Worm (Caenorhabditis elegans): ENCODE results near the gene nhr-274.

- TF ChIP-seq fkh-10 (GFP tag; optimal IDR thresholded peaks at IDR 0.05): no peak
- no peak for TF ChIP-seq ama-1 (optimal IDR thresholded peaks at IDR 0.05)
- no peak for TF ChIP-seq ztf-11 (tag; optimal IDR thresholded peaks at IDR 0.05)
- no peak for TF ChIP-seq egl-27 (tag; optimal IDR thresholded peaks at IDR 0.05)
- TF ChIP-seq nhr-11 (tag; optimal IDR thresholded peaks at IDR 0.05): no peak
- no peak for TF ChIP-seq lsy-12 (tag; optimal IDR thresholded peaks at IDR 0.05)
- no peak for TF ChIP-seq fos-1 (tag; optimal IDR thresholded peaks at IDR 0.05)
- TF ChIP-seq nhr-77 (tag; optimal IDR thresholded peaks at IDR 0.05): no peak
- TF ChIP-seq unc-62 (GFP tag; optimal IDR thresholded peaks at IDR 0.05): no peak
- TF ChIP-seq mdl-1 (tag; optimal IDR thresholded peaks at IDR 0.05): no peak
- no peak for TF ChIP-seq jun-1 (tag; optimal IDR thresholded peaks at IDR 0.05)
- no peak for TF ChIP-seq nhr-25 (tag; optimal IDR thresholded peaks at IDR 0.05)
- TF ChIP-seq egl-5 (tag; optimal IDR thresholded peaks at IDR 0.05): no peak
- no peak for TF ChIP-seq ceh-9 (tag; optimal IDR thresholded peaks at IDR 0.05)
These were observed 31.5 kb downstream of the nhr-274 start, which contains the start of gene nhr-122 for ce11 chrIV:1613592-1613991.

All from whole organism, L3 larva.